Fruit fly (Drosophila melanogaster) whole organism, wandering third instar larva: ENCODE results near the gene tbrd-1.

ENCODE experiments used
- Abd-B ChIP-seq: fragments of >200 bp; optimal IDR thresholded peaks from 2 replicates; lab custom pipeline; 2017; ENCODE audit warnings: missing biosample characterization, missing genetic modification characterization
- CG32264 ChIP-seq: fragments of 200-800 bp; sonication (Bioruptor generic); optimal IDR thresholded peaks from 2 replicates; lab custom pipeline; 2016; ENCODE audit warnings: missing biosample characterization, missing genetic modification characterization
- CG9705 ChIP-seq: fragments of 200-800 bp; sonication (Bioruptor generic); optimal IDR thresholded peaks from 2 replicates; lab custom pipeline; 2018; ENCODE audit warnings: missing biosample characterization, mild to moderate bottlenecking, missing genetic modification characterization
- CrebA ChIP-seq: fragments of 200-800 bp; sonication (Bioruptor generic); optimal IDR thresholded peaks from 2 replicates; lab custom pipeline; 2016; ENCODE audit warnings: missing biosample characterization, mild to moderate bottlenecking, missing genetic modification characterization, borderline replicate concordance
- Dfd ChIP-seq: fragments of >200 bp; optimal IDR thresholded peaks from 2 replicates; lab custom pipeline; 2017; ENCODE audit warnings: missing biosample characterization, missing genetic modification characterization
- Dif ChIP-seq: fragments of 200-275, 200-300 bp; sonication (Bioruptor generic); optimal IDR thresholded peaks from 2 replicates; lab custom pipeline; 2018; ENCODE audit warnings: missing biosample characterization, missing genetic modification characterization; ENCODE audit not compliant: partially characterized antibody
- HLH106 ChIP-seq: fragments of 200-800 bp; optimal IDR thresholded peaks from 3 replicates; lab custom pipeline; 2019; ENCODE audit warnings: missing biosample characterization, mild to moderate bottlenecking, missing genetic modification characterization, moderate library complexity
- Hnf4 ChIP-seq: fragments of 200-800 bp; sonication (Bioruptor generic); optimal IDR thresholded peaks from 2 replicates; lab custom pipeline; 2016; ENCODE audit warnings: missing biosample characterization, mild to moderate bottlenecking, missing genetic modification characterization
- Hr78 ChIP-seq: fragments of >200 bp; optimal IDR thresholded peaks from 2 replicates; lab custom pipeline; 2017; ENCODE audit warnings: missing biosample characterization, missing genetic modification characterization
- Hr83 ChIP-seq: fragments of 200-300 bp; sonication (Bioruptor generic); optimal IDR thresholded peaks from 2 replicates; lab custom pipeline; 2016; ENCODE audit warnings: missing biosample characterization, mild to moderate bottlenecking, missing genetic modification characterization, moderate library complexity; ENCODE audit not compliant: poor library complexity, severe bottlenecking
- Jra ChIP-seq: sonication (Bioruptor generic); optimal IDR thresholded peaks from 2 replicates; lab custom pipeline; 2016; ENCODE audit warnings: missing biosample characterization, missing genetic modification characterization
- Mio ChIP-seq: sonication (Bioruptor generic); optimal IDR thresholded peaks from 2 replicates; lab custom pipeline; 2016; ENCODE audit warnings: missing biosample characterization, missing genetic modification characterization
- Myc ChIP-seq: fragments of >200 bp; optimal IDR thresholded peaks from 2 replicates; lab custom pipeline; 2017
- OdsH ChIP-seq: fragments of 200-800 bp; sonication (Bioruptor generic); optimal IDR thresholded peaks from 2 replicates; lab custom pipeline; 2016; ENCODE audit warnings: missing biosample characterization, mild to moderate bottlenecking, missing genetic modification characterization
- Rel ChIP-seq, 2 experiments: fragments of 200-800 bp; sonication (Bioruptor generic) in 1 of 2; optimal IDR thresholded peaks; 2 replicates in 1 of 2; 3 replicates in 1 of 2; lab custom pipeline; 2016 to 2019; ENCODE audit warnings: mild to moderate bottlenecking in 2 of 2, missing biosample characterization in 2 of 2, missing genetic modification characterization in 2 of 2, moderate library complexity in 1 of 2
- Sp1 ChIP-seq: fragments of 200-800 bp; sonication (Bioruptor generic); optimal IDR thresholded peaks from 3 replicates; lab custom pipeline; 2019; ENCODE audit warnings: missing biosample characterization, mild to moderate bottlenecking, missing genetic modification characterization, moderate library complexity
- Vsx2 ChIP-seq: fragments of 200-300, 225-300 bp; sonication (Bioruptor generic); optimal IDR thresholded peaks from 2 replicates; lab custom pipeline; 2018; ENCODE audit warnings: missing biosample characterization, missing genetic modification characterization; ENCODE audit not compliant: partially characterized antibody
- brk ChIP-seq: fragments of 200-800 bp; sonication (Bioruptor generic); optimal IDR thresholded peaks from 2 replicates; lab custom pipeline; 2016; ENCODE audit warnings: missing biosample characterization, mild to moderate bottlenecking, missing genetic modification characterization
- dl ChIP-seq, 2 experiments: fragments of 175-275, 200-275 bp in 1 of 2; fragments of 200-275 bp in 1 of 2; sonication (Bioruptor generic); optimal IDR thresholded peaks; lab custom pipeline; 2018; ENCODE audit warnings: mild to moderate bottlenecking in 2 of 2, missing biosample characterization in 2 of 2, missing genetic modification characterization in 2 of 2, moderate library complexity in 2 of 2; ENCODE audit not compliant: partially characterized antibody in 2 of 2, insufficient read depth in 1 of 2
- dmrt93B ChIP-seq: fragments of 200-800 bp; sonication (Bioruptor generic); optimal IDR thresholded peaks from 2 replicates; lab custom pipeline; 2018; ENCODE audit warnings: missing biosample characterization, mild to moderate bottlenecking, missing genetic modification characterization
- ey ChIP-seq: fragments of 200-800 bp; sonication (Bioruptor generic); optimal IDR thresholded peaks from 2 replicates; lab custom pipeline; 2016; ENCODE audit warnings: missing biosample characterization, missing genetic modification characterization
- foxo ChIP-seq, 2 experiments: fragments of 200-800 bp; sonication (Bioruptor generic); optimal IDR thresholded peaks; 2 replicates in 1 of 2; 3 replicates in 1 of 2; lab custom pipeline; 2016 to 2017; ENCODE audit warnings: missing biosample characterization in 2 of 2, missing genetic modification characterization in 2 of 2
- fru ChIP-seq: fragments of 200-800 bp; sonication (Bioruptor generic); optimal IDR thresholded peaks from 3 replicates; lab custom pipeline; 2016; ENCODE audit warnings: missing biosample characterization, mild to moderate bottlenecking, missing genetic modification characterization
- h ChIP-seq: fragments of 200-800 bp; sonication (Bioruptor generic); optimal IDR thresholded peaks from 3 replicates; lab custom pipeline; 2016; ENCODE audit warnings: missing biosample characterization, mild to moderate bottlenecking, missing genetic modification characterization
- jim ChIP-seq: fragments of 175-275, 200-325 bp; sonication (Bioruptor generic); optimal IDR thresholded peaks from 2 replicates; lab custom pipeline; 2016; ENCODE audit warnings: missing biosample characterization, mild to moderate bottlenecking, missing genetic modification characterization
- lola ChIP-seq: fragments of >200 bp; optimal IDR thresholded peaks from 2 replicates; lab custom pipeline; 2017; ENCODE audit warnings: missing biosample characterization, missing genetic modification characterization
- pan ChIP-seq: fragments of >200 bp; optimal IDR thresholded peaks from 2 replicates; lab custom pipeline; 2017
- psq ChIP-seq: fragments of 200-800 bp; sonication (Bioruptor generic); optimal IDR thresholded peaks from 3 replicates; lab custom pipeline; 2017; ENCODE audit warnings: missing biosample characterization, mild to moderate bottlenecking, missing genetic modification characterization, moderate library complexity
- rgr ChIP-seq: fragments of 200-800 bp; sonication (Bioruptor generic); optimal IDR thresholded peaks from 3 replicates; lab custom pipeline; 2016; ENCODE audit warnings: missing biosample characterization, mild to moderate bottlenecking, missing genetic modification characterization
- sage ChIP-seq: fragments of 200-800 bp; sonication (Bioruptor generic); optimal IDR thresholded peaks from 2 replicates; lab custom pipeline; 2016; ENCODE audit warnings: missing biosample characterization, mild to moderate bottlenecking, missing genetic modification characterization
- sv ChIP-seq: fragments of 200-800 bp; sonication (Bioruptor generic); optimal IDR thresholded peaks from 3 replicates; lab custom pipeline; 2016; ENCODE audit warnings: missing biosample characterization, missing genetic modification characterization
- tai ChIP-seq: sonication (Bioruptor generic); optimal IDR thresholded peaks from 2 replicates; lab custom pipeline; 2016; ENCODE audit warnings: missing biosample characterization, missing genetic modification characterization
- usp ChIP-seq: fragments of >200 bp; optimal IDR thresholded peaks from 2 replicates; lab custom pipeline; 2017; ENCODE audit warnings: missing biosample characterization, missing genetic modification characterization
- woc ChIP-seq: sonication (Bioruptor generic); optimal IDR thresholded peaks from 2 replicates; lab custom pipeline; 2016; ENCODE audit warnings: missing biosample characterization, mild to moderate bottlenecking, missing genetic modification characterization

tbrd-1 gene

DNA sequence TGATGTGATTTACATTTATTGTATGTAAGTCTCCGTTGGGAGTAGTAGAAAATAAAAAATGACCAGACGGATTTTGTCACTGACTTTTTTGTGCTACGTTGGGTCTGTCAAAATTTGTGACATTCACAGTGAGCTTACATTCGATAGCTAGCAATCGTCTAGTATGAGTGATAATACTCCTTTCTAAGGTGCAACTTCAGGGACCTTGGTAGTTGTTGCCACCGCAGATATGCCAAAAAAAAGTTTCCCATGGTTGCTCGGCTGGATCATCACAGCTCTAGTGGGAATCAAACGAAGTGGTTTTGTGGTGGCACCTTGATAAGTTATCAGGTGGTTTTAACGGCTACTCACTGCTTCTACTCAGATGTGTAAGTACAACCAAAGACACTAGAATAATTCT lies at the start of gene tbrd-1:
tbrd-1 (minus strand) TSS at position 101 of the 400 bp plus-strand sequence.
- TF ChIP-seq rgr = no peak
- TF ChIP-seq sage = no peak
- no peak for TF ChIP-seq dmrt93B (GFP tag; lab: Kevin White, UChicago)
- no peak for TF ChIP-seq OdsH (GFP tag; lab: Kevin White, UChicago)

DNA sequence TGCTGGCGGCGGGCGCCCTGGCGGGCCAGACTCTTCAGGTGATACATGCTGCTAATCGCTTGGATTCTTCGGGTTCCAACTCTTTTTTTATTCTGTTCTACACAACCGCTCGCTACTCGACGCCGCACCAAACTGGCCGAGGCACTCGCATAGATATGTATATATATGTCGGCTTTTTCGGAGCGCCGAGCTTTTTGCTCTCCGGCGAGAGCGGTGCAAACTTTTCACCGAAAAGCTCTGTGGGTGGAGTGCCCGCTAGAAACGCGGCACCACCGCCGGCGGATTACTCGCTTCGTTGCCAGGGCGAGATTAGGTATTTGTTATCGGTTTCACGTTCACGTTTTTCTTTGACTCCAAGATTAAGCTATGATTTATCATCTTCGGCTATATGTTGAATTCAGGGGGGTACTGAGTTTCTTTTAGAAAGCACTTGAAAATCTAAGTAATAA lies 49.6 kb upstream of the tbrd-1 start, which contains the start of gene Gdh:
Gdh (minus strand) TSS at position 137 of the 449 bp plus-strand sequence.
- TF ChIP-seq dl (GFP tag; optimal IDR thresholded peaks at IDR 0.05; lab: Kevin White, UChicago; ENCODE audit: insufficient read depth in 1 of 2, partially characterized antibody in 2 of 2) = peak; percentile 42 to 76
- TF ChIP-seq h (GFP tag; lab: Kevin White, UChicago) = peak; percentile 33
- no peak for TF ChIP-seq fru (GFP tag; lab: Kevin White, UChicago)
- TF ChIP-seq psq (GFP tag; lab: Kevin White, UChicago) = no peak
- no peak for TF ChIP-seq Myc (lab: Kevin White, UChicago)
- TF ChIP-seq HLH106 (tag; lab: Kevin White, UChicago) = peak; percentile 15
- TF ChIP-seq Dif (GFP tag; lab: Kevin White, UChicago) = peak; percentile 85
- TF ChIP-seq jim = no peak
- TF ChIP-seq Hnf4 = no peak
- TF ChIP-seq Sp1 = peak; percentile 33
- no peak for TF ChIP-seq usp (GFP tag; lab: Kevin White, UChicago)
- no peak for TF ChIP-seq Hr83 (GFP tag; lab: Kevin White, UChicago)
- peak; percentile 18 for TF ChIP-seq rgr
- TF ChIP-seq Rel (GFP tag; optimal IDR thresholded peaks at IDR 0.05; lab: Kevin White, UChicago) = no peak
- TF ChIP-seq Rel (tag; optimal IDR thresholded peaks at IDR 0.05; lab: Kevin White, UChicago) = peak; percentile 49
- no peak for TF ChIP-seq Abd-B (GFP tag; lab: Kevin White, UChicago)

DNA sequence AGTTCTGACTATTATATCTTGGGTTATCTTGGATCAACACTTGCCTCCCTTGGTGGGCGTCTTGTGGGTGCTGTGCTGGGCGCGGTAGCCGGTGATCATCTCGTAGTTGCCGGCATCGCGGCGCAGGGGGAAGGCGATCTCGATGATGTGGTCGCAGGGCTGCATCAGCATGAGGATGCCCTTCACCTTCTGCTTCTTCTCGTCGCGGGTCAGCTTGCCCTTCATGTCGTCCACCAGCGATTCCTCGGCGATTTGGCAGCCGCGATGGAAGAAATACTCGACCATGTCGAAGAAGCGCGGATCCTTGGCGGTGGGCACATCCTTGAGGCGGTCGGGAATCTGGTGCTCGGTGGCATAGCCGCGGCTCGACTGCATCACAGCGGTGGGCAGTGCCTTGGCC lies 49.2 kb upstream of the tbrd-1 start:
- TF ChIP-seq Hr83 (GFP tag; lab: Kevin White, UChicago) = no peak
- no peak for TF ChIP-seq sv (GFP tag; lab: Kevin White, UChicago)
- TF ChIP-seq ey = no peak
- TF ChIP-seq woc (GFP tag; lab: Kevin White, UChicago) = no peak
- TF ChIP-seq sage = no peak
- no peak for TF ChIP-seq psq (GFP tag; lab: Kevin White, UChicago)
- no peak for TF ChIP-seq brk
- TF ChIP-seq foxo (GFP tag; optimal IDR thresholded peaks at IDR 0.05; lab: Kevin White, UChicago) = no peak
- no peak for TF ChIP-seq CG9705 (GFP tag; lab: Kevin White, UChicago)
- TF ChIP-seq Mio (GFP tag; lab: Kevin White, UChicago) = no peak
- no peak for TF ChIP-seq Jra
- TF ChIP-seq dmrt93B (GFP tag; lab: Kevin White, UChicago) = no peak
- TF ChIP-seq Abd-B (GFP tag; lab: Kevin White, UChicago) = no peak
- no peak for TF ChIP-seq Myc (lab: Kevin White, UChicago)
- TF ChIP-seq tai = no peak
- no peak for TF ChIP-seq CrebA (GFP tag; lab: Kevin White, UChicago)
- TF ChIP-seq lola (GFP tag; lab: Kevin White, UChicago) = no peak
- no peak for TF ChIP-seq Dfd (GFP tag; lab: Kevin White, UChicago)
- no peak for TF ChIP-seq pan (lab: Kevin White, UChicago)
- TF ChIP-seq dl (GFP tag; optimal IDR thresholded peaks at IDR 0.05; lab: Kevin White, UChicago; ENCODE audit: insufficient read depth in 1 of 2, partially characterized antibody in 2 of 2) = no peak

DNA sequence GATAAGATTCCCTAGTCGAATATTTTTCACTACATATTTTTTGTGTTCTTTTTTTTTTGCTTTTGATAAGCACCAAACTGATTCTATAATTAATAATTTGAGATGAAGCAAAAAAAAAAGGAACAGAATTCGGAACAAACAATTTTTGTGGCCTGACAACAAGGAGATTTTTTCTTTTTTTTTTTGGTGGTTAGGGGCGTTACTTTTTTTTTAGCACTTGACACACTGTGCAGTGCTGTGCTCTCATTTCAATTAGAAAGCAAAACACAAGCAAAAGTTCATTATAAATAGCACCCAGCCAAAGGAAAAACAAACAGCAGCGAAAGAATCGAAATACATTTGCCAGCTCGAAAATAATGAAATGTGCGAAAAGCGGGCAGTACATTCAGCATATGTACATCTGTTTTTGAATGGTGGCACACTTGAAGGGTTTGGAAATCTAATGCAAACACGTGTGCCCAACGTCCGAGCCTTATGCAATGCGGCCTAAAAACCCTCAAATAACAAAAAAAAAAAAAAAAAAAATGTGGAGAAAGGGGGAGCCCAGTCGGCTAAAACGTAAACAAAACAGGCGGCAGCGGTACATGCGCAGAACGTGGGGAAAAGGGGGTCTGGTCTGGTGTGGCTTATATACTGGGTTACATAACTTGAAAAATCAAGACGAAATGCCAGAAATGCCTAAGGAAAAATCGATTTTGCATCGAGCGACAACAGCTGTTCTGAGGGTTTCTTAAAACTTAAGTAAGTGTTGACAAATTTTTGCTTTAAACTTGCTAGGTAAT lies 48.5 kb upstream of the tbrd-1 start:
- TF ChIP-seq h (GFP tag; lab: Kevin White, UChicago) (peak; percentile 30), Hr78 (no peak), Hnf4 (peak; percentile 20), Dif (GFP tag; lab: Kevin White, UChicago) (no peak), ey (peak; percentile 21), Rel (GFP tag; optimal IDR thresholded peaks at IDR 0.05; lab: Kevin White, UChicago) (peak; percentile 19), Rel (tag; optimal IDR thresholded peaks at IDR 0.05; lab: Kevin White, UChicago) (peak; percentile 71), fru (GFP tag; lab: Kevin White, UChicago) (peak; percentile 30), foxo (GFP tag; optimal IDR thresholded peaks at IDR 0.05; lab: Kevin White, UChicago) (peak; percentile 34 to 50), Vsx2 (no peak), CrebA (GFP tag; lab: Kevin White, UChicago) (no peak), woc (GFP tag; lab: Kevin White, UChicago) (peak; percentile 29), dl (GFP tag; optimal IDR thresholded peaks at IDR 0.05; lab: Kevin White, UChicago; ENCODE audit: insufficient read depth in 1 of 2, partially characterized antibody in 2 of 2) (no peak), CG9705 (GFP tag; lab: Kevin White, UChicago) (no peak), psq (GFP tag; lab: Kevin White, UChicago) (no peak), rgr (peak; percentile 2), CG32264 (GFP tag; lab: Kevin White, UChicago) (no peak)
- TF ChIP-seq, all 38 proteins: peak for 8
